Worm (Caenorhabditis elegans) whole organism, mixed stage, embryonic: ENCODE results near the gene metl-13.

ENCODE experiments used
- blmp-1 ChIP-seq: fragments of 150-350 bp; optimal IDR thresholded peaks from 2 replicates; lab custom pipeline; 2014; ENCODE audit warnings: missing biosample characterization, missing genetic modification characterization
- ceh-83 ChIP-seq: fragments of 200-800 bp; sonication (Bioruptor generic); optimal IDR thresholded peaks from 2 replicates; lab custom pipeline; 2018; ENCODE audit warnings: mild to moderate bottlenecking, missing genetic modification characterization, missing compliant biosample characterization
- elt-3 ChIP-seq: fragments of 150-350 bp; optimal IDR thresholded peaks from 2 replicates; lab custom pipeline; 2014; ENCODE audit warnings: missing biosample characterization, missing genetic modification characterization
- flh-1 ChIP-seq: fragments of 200-800 bp; sonication (Bioruptor generic); optimal IDR thresholded peaks from 2 replicates; lab custom pipeline; 2018; ENCODE audit warnings: mild to moderate bottlenecking, missing genetic modification characterization, moderate library complexity, missing compliant biosample characterization
- hlh-1 ChIP-seq: fragments of 150-350 bp; optimal IDR thresholded peaks from 2 replicates; lab custom pipeline; 2014; ENCODE audit warnings: missing biosample characterization, missing genetic modification reagents, missing genetic modification characterization
- lin-13 ChIP-seq: fragments of 150-350 bp; optimal IDR thresholded peaks from 2 replicates; lab custom pipeline; 2014; ENCODE audit warnings: missing biosample characterization, missing genetic modification characterization
- mep-1 ChIP-seq: fragments of 150-350 bp; optimal IDR thresholded peaks from 2 replicates; lab custom pipeline; 2017; ENCODE audit warnings: missing biosample characterization, missing genetic modification reagents, missing genetic modification characterization, inconsistent platforms
- nhr-12 ChIP-seq: fragments of 150-350 bp; optimal IDR thresholded peaks from 2 replicates; lab custom pipeline; 2014; ENCODE audit warnings: missing biosample characterization, missing genetic modification characterization
- nhr-237 ChIP-seq: fragments of 150-350 bp; optimal IDR thresholded peaks from 2 replicates; lab custom pipeline; 2014; ENCODE audit warnings: missing biosample characterization, missing genetic modification characterization
- nhr-76 ChIP-seq: sonication (generic microtip); optimal IDR thresholded peaks from 2 replicates; lab custom pipeline; 2017; ENCODE audit warnings: missing biosample characterization, missing genetic modification characterization
- pha-4 ChIP-seq: fragments of 150-350 bp; optimal IDR thresholded peaks from 2 replicates; lab custom pipeline; 2018; ENCODE audit warnings: missing biosample characterization, missing genetic modification reagents, missing genetic modification characterization
- sem-2 ChIP-seq: fragments of 200-800 bp; sonication (Bioruptor generic); optimal IDR thresholded peaks from 2 replicates; lab custom pipeline; 2018; ENCODE audit warnings: mild to moderate bottlenecking, missing genetic modification characterization, missing compliant biosample characterization
- unc-39 ChIP-seq: fragments of 150-350 bp; optimal IDR thresholded peaks from 2 replicates; lab custom pipeline; 2014; ENCODE audit warnings: missing biosample characterization, missing genetic modification characterization
- unc-62 ChIP-seq: fragments of 150-350 bp; optimal IDR thresholded peaks from 2 replicates; lab custom pipeline; 2014; ENCODE audit warnings: missing biosample characterization, missing genetic modification reagents, missing genetic modification characterization

ce11 chrIV:6634789-6635188, at the start of gene metl-13:
- TF ChIP-seq mep-1 (tag; lab: Kevin White, UChicago) = no peak
- TF ChIP-seq nhr-76 (tag; lab: Kevin White, UChicago) = no peak
- TF ChIP-seq ceh-83 (GFP tag; lab: Kevin White, UChicago) = no peak
- TF ChIP-seq unc-39 (tag; lab: Kevin White, UChicago) = no peak
- TF ChIP-seq elt-3 = no peak
- TF ChIP-seq blmp-1 (tag; lab: Kevin White, UChicago) = no peak
- TF ChIP-seq unc-62 (GFP tag; lab: Kevin White, UChicago) = no peak
- TF ChIP-seq nhr-12 (tag; lab: Kevin White, UChicago) = no peak
- no peak for TF ChIP-seq sem-2
- no peak for TF ChIP-seq hlh-1 (tag; lab: Kevin White, UChicago)
- TF ChIP-seq pha-4 (tag; lab: Kevin White, UChicago) = no peak
- no peak for TF ChIP-seq nhr-237 (tag; lab: Kevin White, UChicago)
- TF ChIP-seq lin-13 (tag; lab: Kevin White, UChicago) = no peak
- TF ChIP-seq flh-1 = no peak
